Worm (Caenorhabditis elegans): ENCODE measurements around the gene F46C3.2.

- TF ChIP-seq ZK546.5 (tag; optimal IDR thresholded peaks at IDR 0.05): no peak
- TF ChIP-seq sdz-12 (GFP tag; optimal IDR thresholded peaks at IDR 0.05): no peak
- TF ChIP-seq fos-1 (tag; optimal IDR thresholded peaks at IDR 0.05): no peak
- TF ChIP-seq madf-9 (GFP tag; conservative IDR thresholded peaks at IDR 0.05): no peak
- no peak for TF ChIP-seq unc-39 (tag; optimal IDR thresholded peaks at IDR 0.05)
- no peak for TF ChIP-seq lsy-2 (tag; optimal IDR thresholded peaks at IDR 0.05)
- no peak for TF ChIP-seq Y5F2A.4 (GFP tag; optimal IDR thresholded peaks at IDR 0.05)
- TF ChIP-seq hlh-11 (tag; optimal IDR thresholded peaks at IDR 0.05): no peak
- TF ChIP-seq dmd-8 (GFP tag; IDR thresholded peaks at IDR 0.05): no peak
- no peak for TF ChIP-seq lin-15B (tag; optimal IDR thresholded peaks at IDR 0.05)
- TF ChIP-seq vab-7 (GFP tag; IDR thresholded peaks at IDR 0.05): no peak
- TF ChIP-seq mdl-1 (tag; optimal IDR thresholded peaks at IDR 0.05): no peak
Observed at ce11 chrX:11456665-11457064, 38.1 kb upstream of the F46C3.2 start.

All from whole organism, L4 larva.